Worm (Caenorhabditis elegans) whole organism, young adult: ENCODE results near the gene ckb-2.

Source experiments
- B0019.2 ChIP-seq: fragments of 200-800 bp; sonication (Bioruptor generic); conservative IDR thresholded peaks from 2 replicates; pipeline ENCODE4 v1.3.6; 2022; ENCODE audit warnings: missing genetic modification reagents, missing genetic modification characterization, missing compliant biosample characterization
- F33H1.4 ChIP-seq: fragments of 200-800 bp; sonication (Bioruptor generic); IDR thresholded peaks from 2 replicates; pipeline ENCODE4 v1.3.6; 2022; ENCODE audit warnings: missing genetic modification reagents, missing genetic modification characterization, missing compliant biosample characterization
- ceh-58 ChIP-seq: fragments of 200-800 bp; sonication (Bioruptor generic); IDR thresholded peaks from 2 replicates; pipeline ENCODE4 v1.3.6; 2022; ENCODE audit warnings: missing genetic modification characterization, missing compliant biosample characterization
- lsl-1 ChIP-seq: fragments of 200-800 bp; sonication (Bioruptor generic); optimal IDR thresholded peaks from 2 replicates; lab custom pipeline; 2018; ENCODE audit warnings: mild to moderate bottlenecking, missing genetic modification characterization, moderate library complexity, missing compliant biosample characterization
- nfyb-1 ChIP-seq: fragments of 200-800 bp; sonication (Bioruptor generic); IDR thresholded peaks from 2 replicates; pipeline ENCODE4 v1.3.6; 2022; ENCODE audit warnings: missing genetic modification reagents, missing genetic modification characterization, missing compliant biosample characterization
- nhr-90 ChIP-seq: sonication (generic microtip); optimal IDR thresholded peaks from 2 replicates; lab custom pipeline; 2016; ENCODE audit warnings: missing genotype, mild to moderate bottlenecking, missing genetic modification characterization, missing compliant biosample characterization
- tlf-1 ChIP-seq: fragments of 200-800 bp; sonication (Bioruptor generic); optimal IDR thresholded peaks from 2 replicates; lab custom pipeline; 2018; ENCODE audit warnings: mild to moderate bottlenecking, missing genetic modification characterization, missing compliant biosample characterization

- TF ChIP-seq B0019.2 (GFP tag; lab: Robert Waterston, UW) (no peak), nhr-90 (tag; lab: Kevin White, UChicago) (no peak), lsl-1 (no peak), nfyb-1 (GFP tag; lab: Robert Waterston, UW) (no peak), F33H1.4 (GFP tag; lab: Robert Waterston, UW) (no peak), ceh-58 (GFP tag; lab: Robert Waterston, UW) (no peak), tlf-1 (no peak)
These were observed 2.8 kb downstream of the ckb-2 start, which contains the start of gene ckb-3 for ce11 chrIII:4370585-4370984.
